Worm (Caenorhabditis elegans) whole organism, young adult: ENCODE measurements around the gene F55C9.5.

Experiments
- D2030.7 ChIP-seq: fragments of 200-800 bp; sonication (Bioruptor generic); IDR thresholded peaks from 2 replicates; pipeline ENCODE4 v1.3.6; 2022; ENCODE audit warnings: missing genetic modification reagents, missing genetic modification characterization, missing compliant biosample characterization
- F37B4.10 ChIP-seq: fragments of 200-800 bp; sonication (Bioruptor generic); IDR thresholded peaks from 2 replicates; pipeline ENCODE4 v1.3.6; 2022; ENCODE audit warnings: missing genetic modification characterization, missing compliant biosample characterization
- F57A8.1 ChIP-seq: fragments of 200-800 bp; sonication (Bioruptor generic); optimal IDR thresholded peaks from 2 replicates; lab custom pipeline; 2018; ENCODE audit warnings: mild to moderate bottlenecking, missing genetic modification characterization, moderate library complexity, missing compliant biosample characterization
- Y53F4B.3 ChIP-seq: fragments of 200-800 bp; sonication (Bioruptor generic); IDR thresholded peaks from 2 replicates; pipeline ENCODE4 v1.3.6; 2022; ENCODE audit warnings: missing genetic modification reagents, missing genetic modification characterization, missing compliant biosample characterization
- Y79H2A.3 ChIP-seq: fragments of 200-800 bp; sonication (Bioruptor generic); conservative IDR thresholded peaks from 2 replicates; pipeline ENCODE4 v1.3.6; 2022; ENCODE audit warnings: missing genetic modification reagents, missing genetic modification characterization, missing compliant biosample characterization
- bed-2 ChIP-seq: fragments of 200-800 bp; sonication (Bioruptor generic); IDR thresholded peaks from 2 replicates; pipeline ENCODE4 v1.3.6; 2022; ENCODE audit warnings: missing genetic modification reagents, missing genetic modification characterization, missing compliant biosample characterization
- hmg-20 ChIP-seq: fragments of 200-800 bp; sonication (Bioruptor generic); IDR thresholded peaks from 2 replicates; pipeline ENCODE4 v1.3.6; 2022; ENCODE audit warnings: missing genetic modification reagents, missing genetic modification characterization, missing compliant biosample characterization
- repo-1 ChIP-seq: sonication (generic microtip); optimal IDR thresholded peaks from 2 replicates; lab custom pipeline; 2017; ENCODE audit warnings: mild to moderate bottlenecking, missing genetic modification characterization, missing compliant biosample characterization
- tlf-1 ChIP-seq: fragments of 200-800 bp; sonication (Bioruptor generic); optimal IDR thresholded peaks from 2 replicates; lab custom pipeline; 2018; ENCODE audit warnings: mild to moderate bottlenecking, missing genetic modification characterization, missing compliant biosample characterization

The F55C9.5 gene

ce11 chrV:19251844-19252243, 41.1 kb downstream of the F55C9.5 start, which contains the start of gene F21D9.11 (continued):
- TF ChIP-seq hmg-20 (GFP tag; lab: Robert Waterston, UW) (no peak), tlf-1 (GFP tag; lab: Kevin White, UChicago) (no peak)

DNA sequence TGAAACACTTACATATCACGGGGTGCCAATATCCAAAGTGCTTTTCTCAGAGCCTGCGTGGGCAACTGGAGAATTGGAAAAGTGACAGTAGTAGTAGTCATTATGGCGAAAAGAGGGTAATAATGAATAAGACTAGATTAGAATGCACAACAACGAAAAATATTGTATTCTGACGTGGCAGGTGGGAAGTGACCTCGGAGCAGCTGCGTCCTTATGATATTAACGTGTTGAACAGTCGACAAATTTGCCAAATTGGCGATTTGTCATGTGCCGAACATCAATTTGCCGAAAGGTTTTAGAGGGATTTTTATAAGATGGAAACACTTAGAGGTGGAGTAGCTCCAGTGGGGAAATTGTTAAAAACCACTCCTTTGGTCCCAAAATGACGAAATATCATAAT, 41.9 kb downstream of the F55C9.5 start, which contains the start of gene str-81:
Gene str-81, minus strand, starts transcription at position 101 of the 400 bp plus-strand sequence.
- TF ChIP-seq F37B4.10 (GFP tag; lab: Robert Waterston, UW) (no peak), repo-1 (tag; lab: Kevin White, UChicago) (no peak), bed-2 (no peak), Y53F4B.3 (GFP tag; lab: Robert Waterston, UW) (no peak), F57A8.1 (GFP tag; lab: Kevin White, UChicago) (no peak), Y79H2A.3 (no peak), D2030.7 (no peak)
